Worm (Caenorhabditis elegans) whole organism, L4 larva: ENCODE measurements around the gene C45H4.21.

ENCODE experiments used
- D1046.2 ChIP-seq: fragments of 200-800 bp; sonication (Bioruptor generic); IDR thresholded peaks from 2 replicates; pipeline ENCODE4 v1.3.6; 2022; ENCODE audit warnings: missing genetic modification characterization, missing compliant biosample characterization
- F37D6.2 ChIP-seq: sonication (generic microtip); optimal IDR thresholded peaks from 2 replicates; lab custom pipeline; 2016; ENCODE audit warnings: mild to moderate bottlenecking, missing genetic modification characterization, missing compliant biosample characterization
- F44E2.7 ChIP-seq: fragments of 200-800 bp; sonication (Bioruptor generic); IDR thresholded peaks from 2 replicates; pipeline ENCODE4 v2.1.2; 2022; ENCODE audit warnings: missing genetic modification characterization, missing compliant biosample characterization
- T20F7.1 ChIP-seq: fragments of 200-800 bp; sonication (Bioruptor generic); optimal IDR thresholded peaks from 2 replicates; lab custom pipeline; 2018; ENCODE audit warnings: mild to moderate bottlenecking, missing genetic modification characterization, missing compliant biosample characterization
- T26A8.4 ChIP-seq: fragments of 200-800 bp; sonication (Bioruptor generic); IDR thresholded peaks from 2 replicates; pipeline ENCODE4 v1.3.6; 2022; ENCODE audit warnings: missing genetic modification characterization, missing compliant biosample characterization
- Y105C5A.15 ChIP-seq: fragments of 200-800 bp; sonication (Bioruptor generic); IDR thresholded peaks from 2 replicates; pipeline ENCODE4 v1.3.6; 2022; ENCODE audit warnings: missing genetic modification characterization, missing compliant biosample characterization
- Y5F2A.4 ChIP-seq: fragments of 200-800 bp; sonication (Bioruptor generic); optimal IDR thresholded peaks from 2 replicates; lab custom pipeline; 2018; ENCODE audit warnings: mild to moderate bottlenecking, missing genetic modification characterization, missing compliant biosample characterization
- Y75B8A.6 ChIP-seq: fragments of 200-800 bp; sonication (Bioruptor generic); IDR thresholded peaks from 2 replicates; pipeline ENCODE4 v1.3.6; 2022; ENCODE audit warnings: missing genetic modification reagents, missing genetic modification characterization, missing compliant biosample characterization
- ZK337.2 ChIP-seq: fragments of 200-800 bp; sonication (Bioruptor generic); IDR thresholded peaks from 2 replicates; pipeline ENCODE4 v1.3.6; 2022; ENCODE audit warnings: missing genetic modification reagents, missing genetic modification characterization, missing compliant biosample characterization
- aha-1 ChIP-seq: fragments of 150-350 bp; peaks from one replicate; lab custom pipeline; 2014; ENCODE audit warnings: missing biosample characterization, missing genetic modification characterization
- arid-1 ChIP-seq: fragments of 200-800 bp; sonication (Bioruptor generic); conservative IDR thresholded peaks from 2 replicates; pipeline ENCODE4 v1.3.6; 2022; ENCODE audit warnings: missing genetic modification reagents, missing genetic modification characterization, missing compliant biosample characterization
- attf-4 ChIP-seq: sonication (generic microtip); optimal IDR thresholded peaks from 3 replicates; lab custom pipeline; 2017; ENCODE audit warnings: missing biosample characterization, missing genetic modification characterization
- ceh-28 ChIP-seq: fragments of 150-350 bp; optimal IDR thresholded peaks from 2 replicates; lab custom pipeline; 2014; ENCODE audit warnings: missing biosample characterization, missing genetic modification reagents, missing genetic modification characterization
- dmd-9 ChIP-seq: fragments of 200-800 bp; sonication (Bioruptor generic); IDR thresholded peaks from 2 replicates; pipeline ENCODE4 v1.3.6; 2022; ENCODE audit warnings: missing genetic modification reagents, missing genetic modification characterization, missing compliant biosample characterization
- dpl-1 ChIP-seq: fragments of 150-350 bp; optimal IDR thresholded peaks from 2 replicates; lab custom pipeline; 2014; ENCODE audit warnings: missing biosample characterization, missing genetic modification reagents, missing genetic modification characterization
- dve-1 ChIP-seq: sonication (generic microtip); optimal IDR thresholded peaks from 2 replicates; lab custom pipeline; 2017; ENCODE audit warnings: antibody characterized with exemption, mild to moderate bottlenecking, missing genetic modification characterization, missing compliant biosample characterization; ENCODE audit not compliant: insufficient read depth
- hif-1 ChIP-seq, 2 experiments: sonication (generic microtip); optimal IDR thresholded peaks; 2 replicates each; lab custom pipeline; 2016 to 2017; ENCODE audit warnings: missing compliant biosample characterization in 2 of 2, missing genetic modification characterization in 2 of 2, missing genetic modification reagents in 2 of 2, missing genotype in 2 of 2, mild to moderate bottlenecking in 1 of 2
- jun-1 ChIP-seq: fragments of 150-350 bp; optimal IDR thresholded peaks from 2 replicates; lab custom pipeline; 2014; ENCODE audit warnings: missing biosample characterization, missing genetic modification reagents, missing genetic modification characterization
- lim-7 ChIP-seq: fragments of 200-800 bp; sonication (Bioruptor generic); IDR thresholded peaks from 2 replicates; pipeline ENCODE4 v1.3.6; 2022; ENCODE audit warnings: missing genetic modification characterization, missing compliant biosample characterization
- lin-1 ChIP-seq: fragments of 200-800 bp; sonication (Bioruptor generic); IDR thresholded peaks from 2 replicates; pipeline ENCODE4 v1.3.6; 2022; ENCODE audit warnings: missing genetic modification reagents, missing genetic modification characterization, missing compliant biosample characterization
- lin-13 ChIP-seq: fragments of 150-350 bp; optimal IDR thresholded peaks from 2 replicates; lab custom pipeline; 2014; ENCODE audit warnings: missing biosample characterization, missing genetic modification reagents, missing genetic modification characterization
- lsy-2 ChIP-seq, 2 experiments: fragments of 150-350 bp in 1 of 2; sonication (generic microtip) in 1 of 2; optimal IDR thresholded peaks; 2 replicates each; lab custom pipeline; 2014 to 2017; ENCODE audit warnings: missing biosample characterization in 2 of 2, missing genetic modification characterization in 2 of 2
- madf-5 ChIP-seq, 2 experiments: fragments of 200-800 bp; sonication (Bioruptor generic); IDR thresholded peaks; 2 replicates each; pipeline ENCODE4 v1.3.6; 2022; ENCODE audit warnings: missing compliant biosample characterization in 2 of 2, missing genetic modification characterization in 2 of 2
- nhr-11 ChIP-seq: fragments of 150-350 bp; optimal IDR thresholded peaks from 2 replicates; lab custom pipeline; 2014; ENCODE audit warnings: missing biosample characterization, missing genetic modification characterization
- nhr-28 ChIP-seq: fragments of 150-350 bp; optimal IDR thresholded peaks from 2 replicates; lab custom pipeline; 2014; ENCODE audit warnings: missing biosample characterization, missing genetic modification characterization
- nhr-6 ChIP-seq: fragments of 150-350 bp; optimal IDR thresholded peaks from 2 replicates; lab custom pipeline; 2014; ENCODE audit warnings: missing biosample characterization, missing genetic modification characterization
- nhr-76 ChIP-seq: fragments of 150-350 bp; optimal IDR thresholded peaks from 2 replicates; lab custom pipeline; 2014; ENCODE audit warnings: missing biosample characterization, missing genetic modification characterization
- nhr-77 ChIP-seq: fragments of 150-350 bp; optimal IDR thresholded peaks from 2 replicates; lab custom pipeline; 2014; ENCODE audit warnings: missing biosample characterization, missing genetic modification characterization
- pha-4 ChIP-seq, 2 experiments: fragments of 150-350 bp in 1 of 2; fragments of 200-800 bp in 1 of 2; sonication (Bioruptor generic) in 1 of 2; IDR thresholded peaks in 1 of 2; optimal IDR thresholded peaks in 1 of 2; 2 replicates each; pipeline versions ENCODE4 v1.3.6 to Lab custom; 2014 to 2022; ENCODE audit warnings: missing genetic modification characterization in 2 of 2, missing genetic modification reagents in 2 of 2, missing biosample characterization in 1 of 2, missing compliant biosample characterization in 1 of 2
- pqm-1 ChIP-seq: sonication (generic microtip); optimal IDR thresholded peaks from 2 replicates; lab custom pipeline; 2017; ENCODE audit warnings: missing biosample characterization, missing genetic modification characterization
- sdz-12 ChIP-seq: fragments of 200-800 bp; sonication (Bioruptor generic); optimal IDR thresholded peaks from 2 replicates; lab custom pipeline; 2018; ENCODE audit warnings: mild to moderate bottlenecking, missing genetic modification characterization, missing compliant biosample characterization
- skn-1 ChIP-seq: fragments of 150-350 bp; optimal IDR thresholded peaks from 2 replicates; lab custom pipeline; 2014; ENCODE audit warnings: missing biosample characterization, missing genetic modification characterization
- unc-130 ChIP-seq: sonication (generic microtip); optimal IDR thresholded peaks from 2 replicates; lab custom pipeline; 2016; ENCODE audit warnings: missing genetic modification reagents, missing genetic modification characterization, missing compliant biosample characterization
- unc-39 ChIP-seq: sonication (generic microtip); optimal IDR thresholded peaks from 2 replicates; lab custom pipeline; 2017; ENCODE audit warnings: missing biosample characterization, missing genetic modification characterization
- unc-62 ChIP-seq, 3 experiments: fragments of 150-350 bp in 1 of 3; sonication (generic microtip); optimal IDR thresholded peaks in 2 of 3; peaks in 1 of 3; 1 replicate in 1 of 3; 2 replicates in 2 of 3; lab custom pipeline; 2014 to 2017; ENCODE audit warnings: missing biosample characterization in 3 of 3, missing genetic modification characterization in 3 of 3, missing genetic modification reagents in 3 of 3, missing genotype in 1 of 3
- vab-7 ChIP-seq: fragments of 200-800 bp; sonication (Bioruptor generic); IDR thresholded peaks from 2 replicates; pipeline ENCODE4 v1.3.6; 2022; ENCODE audit warnings: missing genetic modification reagents, missing genetic modification characterization, missing compliant biosample characterization
- zfp-2 ChIP-seq: sonication (generic microtip); optimal IDR thresholded peaks from 2 replicates; lab custom pipeline; 2016; ENCODE audit warnings: mild to moderate bottlenecking, missing genetic modification characterization, missing compliant biosample characterization
- zip-11 ChIP-seq: fragments of 200-800 bp; sonication (Bioruptor generic); IDR thresholded peaks from 2 replicates; pipeline ENCODE4 v1.3.6; 2022; ENCODE audit warnings: missing genetic modification characterization, missing compliant biosample characterization

Gene C45H4.21

DNA sequence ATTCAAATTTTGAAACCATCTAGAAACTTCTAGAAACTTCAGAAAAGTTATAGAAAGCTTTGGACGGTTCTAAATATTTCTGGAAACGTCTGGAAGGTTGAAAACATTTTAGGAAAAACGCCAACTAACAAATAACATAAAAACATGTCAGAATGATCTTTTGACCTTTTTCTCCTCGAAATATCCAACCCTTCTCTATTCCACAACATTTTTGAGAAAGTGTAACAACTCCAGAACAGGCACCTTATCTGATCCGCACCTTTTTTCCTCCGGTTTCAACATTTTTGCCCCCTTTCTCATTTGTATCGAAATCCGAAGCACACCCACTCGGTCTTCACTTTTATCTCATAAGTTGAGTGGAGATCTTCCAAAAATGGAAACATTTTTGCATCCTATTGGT, 39.0 kb downstream of the C45H4.21 start, which contains the start of gene F22F7.3:
F22F7.3 (plus strand) TSS at position 301 of the 400 bp plus-strand sequence.
- no peak for TF ChIP-seq unc-62 (GFP tag; optimal IDR thresholded peaks at IDR 0.05 in 1 of 2; lab: Kevin White, UChicago)
- no peak for TF ChIP-seq unc-62 (tag; optimal IDR thresholded peaks at IDR 0.05; lab: Kevin White, UChicago)
- no peak for TF ChIP-seq T20F7.1 (GFP tag; lab: Kevin White, UChicago)
- TF ChIP-seq zfp-2 (tag; lab: Kevin White, UChicago): no peak
- no peak for TF ChIP-seq nhr-6 (tag; lab: Kevin White, UChicago)
- TF ChIP-seq nhr-76: no peak
- TF ChIP-seq vab-7 (GFP tag; lab: Robert Waterston, UW): no peak
- TF ChIP-seq Y75B8A.6 (GFP tag; lab: Robert Waterston, UW): no peak
- no peak for TF ChIP-seq Y5F2A.4 (GFP tag; lab: Kevin White, UChicago)
- TF ChIP-seq dpl-1 (GFP tag; lab: Kevin White, UChicago): no peak
- no peak for TF ChIP-seq attf-4 (tag; lab: Kevin White, UChicago)
- TF ChIP-seq sdz-12 (GFP tag; lab: Kevin White, UChicago): no peak
- no peak for TF ChIP-seq F44E2.7 (GFP tag; lab: Robert Waterston, UW)
- TF ChIP-seq skn-1 (tag; lab: Kevin White, UChicago): no peak
- TF ChIP-seq Y105C5A.15 (GFP tag; lab: Robert Waterston, UW): no peak
- TF ChIP-seq unc-130 (GFP tag; lab: Kevin White, UChicago): no peak
- TF ChIP-seq dve-1 (tag; lab: Kevin White, UChicago): no peak
- no peak for TF ChIP-seq unc-39 (tag; lab: Kevin White, UChicago)
- TF ChIP-seq ceh-28 (tag; lab: Kevin White, UChicago): no peak
- no peak for TF ChIP-seq nhr-11 (tag; lab: Kevin White, UChicago)
- no peak for TF ChIP-seq F37D6.2 (tag; lab: Kevin White, UChicago)
- TF ChIP-seq, all 104 proteins: peak for 0

DNA sequence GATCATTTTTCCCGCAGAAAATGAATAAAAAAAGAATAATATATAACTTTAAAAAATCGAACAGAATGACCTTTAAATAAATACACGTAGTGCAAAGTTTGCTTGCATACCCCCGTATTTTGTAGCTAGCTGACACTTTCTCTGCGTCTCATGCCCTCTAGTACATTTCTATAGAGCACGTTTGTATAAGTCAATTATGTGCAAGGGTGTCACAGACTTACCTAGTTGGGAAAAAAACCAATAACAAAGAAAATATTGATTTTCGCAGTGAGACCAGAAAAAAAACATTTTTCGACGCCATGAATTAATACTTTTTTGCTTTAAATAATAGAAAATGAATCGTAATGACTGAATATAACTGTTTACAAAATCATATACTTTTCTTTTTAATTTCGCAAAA, 40.0 kb downstream of the C45H4.21 start, which contains the start of gene ckb-4:
ckb-4 (minus strand) TSS at position 140 of the 400 bp plus-strand sequence.
- peak; percentile 10 for TF ChIP-seq nhr-77 (tag; lab: Kevin White, UChicago)
- TF ChIP-seq lim-7 (GFP tag; lab: Robert Waterston, UW): no peak
- TF ChIP-seq lin-1 (GFP tag; lab: Robert Waterston, UW): no peak
- no peak for TF ChIP-seq pha-4 (GFP tag; IDR thresholded peaks at IDR 0.05; lab: Robert Waterston, UW)
- TF ChIP-seq pha-4 (tag; optimal IDR thresholded peaks at IDR 0.05; lab: Kevin White, UChicago): peak; percentile 44
- peak; percentile 4 for TF ChIP-seq pqm-1 (tag; lab: Kevin White, UChicago)
- peak; percentile 95 for TF ChIP-seq nhr-28 (tag; lab: Kevin White, UChicago)
- TF ChIP-seq dmd-9: no peak
- TF ChIP-seq nhr-6 (tag; lab: Kevin White, UChicago): peak; percentile 39
- peak; percentile 26 for TF ChIP-seq lin-13 (GFP tag; lab: Kevin White, UChicago)
- TF ChIP-seq F37D6.2 (tag; lab: Kevin White, UChicago): no peak
- no peak for TF ChIP-seq D1046.2 (GFP tag; lab: Robert Waterston, UW)
- TF ChIP-seq dpl-1 (GFP tag; lab: Kevin White, UChicago): peak; percentile 32
- no peak for TF ChIP-seq jun-1
- no peak for TF ChIP-seq lsy-2 (tag; optimal IDR thresholded peaks at IDR 0.05; lab: Kevin White, UChicago)
- peak; percentile 15 for TF ChIP-seq nhr-11 (tag; lab: Kevin White, UChicago)
- peak in 1 of 2 experiments; percentile 2 for TF ChIP-seq hif-1 (tag; optimal IDR thresholded peaks at IDR 0.05; lab: Kevin White, UChicago)
- TF ChIP-seq ZK337.2 (GFP tag; lab: Robert Waterston, UW): no peak
- TF ChIP-seq zip-11: no peak
- no peak for TF ChIP-seq madf-5 (GFP tag; IDR thresholded peaks at IDR 0.05; lab: Robert Waterston, UW)
- no peak for TF ChIP-seq arid-1 (GFP tag; lab: Robert Waterston, UW)
- peak; percentile 66 for TF ChIP-seq aha-1
- no peak for TF ChIP-seq T26A8.4 (GFP tag; lab: Robert Waterston, UW)
